Worm (Caenorhabditis elegans) whole organism, late embryonic: ENCODE measurements around the gene pigm-1.

Source experiments
- F13H6.1 ChIP-seq: sonication (generic microtip); optimal IDR thresholded peaks from 2 replicates; lab custom pipeline; 2016; ENCODE audit warnings: missing genetic modification characterization, missing compliant biosample characterization
- ceh-9 ChIP-seq: sonication (generic microtip); optimal IDR thresholded peaks from 2 replicates; lab custom pipeline; 2016; ENCODE audit warnings: mild to moderate bottlenecking, missing genetic modification characterization, inconsistent platforms, missing compliant biosample characterization
- nfya-1 ChIP-seq: sonication (generic microtip); optimal IDR thresholded peaks from 2 replicates; lab custom pipeline; 2017; ENCODE audit warnings: missing genetic modification characterization, mild to moderate bottlenecking, missing compliant biosample characterization, antibody characterized with exemption, moderate library complexity
- npax-4 ChIP-seq: sonication (generic microtip); optimal IDR thresholded peaks from 2 replicates; lab custom pipeline; 2016; ENCODE audit warnings: missing genetic modification characterization, missing compliant biosample characterization
- pha-4 ChIP-seq: fragments of 150-350 bp; optimal IDR thresholded peaks from 2 replicates; lab custom pipeline; 2018; ENCODE audit warnings: missing biosample characterization, missing genetic modification reagents, missing genetic modification characterization
- tbx-7 ChIP-seq: sonication (generic microtip); optimal IDR thresholded peaks from 2 replicates; lab custom pipeline; 2016; ENCODE audit warnings: missing genotype, missing genetic modification characterization, missing compliant biosample characterization
- unc-42 ChIP-seq: sonication (generic microtip); optimal IDR thresholded peaks from 2 replicates; lab custom pipeline; 2016; ENCODE audit warnings: missing genotype, missing genetic modification characterization, missing compliant biosample characterization
- unc-86 ChIP-seq: sonication (generic microtip); optimal IDR thresholded peaks from 2 replicates; lab custom pipeline; 2016; ENCODE audit warnings: missing genetic modification characterization, missing compliant biosample characterization

DNA sequence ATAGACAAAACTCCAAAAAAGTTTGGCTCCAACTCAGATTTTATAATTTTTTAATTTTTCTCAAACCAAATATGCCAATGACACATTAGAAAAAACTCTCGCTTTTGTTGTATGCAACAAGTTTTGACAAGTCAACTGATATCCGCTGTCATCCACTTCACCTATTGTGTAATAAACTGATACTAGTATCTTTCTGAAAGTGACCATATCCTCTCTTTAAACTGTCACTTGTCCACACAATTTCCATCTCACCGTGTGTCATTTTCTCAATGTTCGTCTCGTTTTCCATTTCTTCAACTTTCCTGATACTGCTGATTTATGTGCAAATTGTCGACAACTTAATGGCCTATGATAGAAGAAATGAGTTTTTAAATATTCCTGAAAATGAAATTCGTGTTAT, 34.8 kb downstream of the pigm-1 start, which contains the start of the genes C33B4.5 and C33B4.4:
- no peak for TF ChIP-seq ceh-9
- no peak for TF ChIP-seq unc-42 (tag; lab: Kevin White, UChicago)
- no peak for TF ChIP-seq tbx-7 (tag; lab: Kevin White, UChicago)
- TF ChIP-seq nfya-1 (tag; lab: Kevin White, UChicago), result no peak
- TF ChIP-seq pha-4 (tag; lab: Kevin White, UChicago), result no peak
- no peak for TF ChIP-seq F13H6.1
- TF ChIP-seq unc-86 (tag; lab: Kevin White, UChicago), result no peak
- no peak for TF ChIP-seq npax-4 (tag; lab: Kevin White, UChicago)
